Comparison of ENCODE assay signal across 2 fruit fly cellular contexts in the genomic region with DNA sequence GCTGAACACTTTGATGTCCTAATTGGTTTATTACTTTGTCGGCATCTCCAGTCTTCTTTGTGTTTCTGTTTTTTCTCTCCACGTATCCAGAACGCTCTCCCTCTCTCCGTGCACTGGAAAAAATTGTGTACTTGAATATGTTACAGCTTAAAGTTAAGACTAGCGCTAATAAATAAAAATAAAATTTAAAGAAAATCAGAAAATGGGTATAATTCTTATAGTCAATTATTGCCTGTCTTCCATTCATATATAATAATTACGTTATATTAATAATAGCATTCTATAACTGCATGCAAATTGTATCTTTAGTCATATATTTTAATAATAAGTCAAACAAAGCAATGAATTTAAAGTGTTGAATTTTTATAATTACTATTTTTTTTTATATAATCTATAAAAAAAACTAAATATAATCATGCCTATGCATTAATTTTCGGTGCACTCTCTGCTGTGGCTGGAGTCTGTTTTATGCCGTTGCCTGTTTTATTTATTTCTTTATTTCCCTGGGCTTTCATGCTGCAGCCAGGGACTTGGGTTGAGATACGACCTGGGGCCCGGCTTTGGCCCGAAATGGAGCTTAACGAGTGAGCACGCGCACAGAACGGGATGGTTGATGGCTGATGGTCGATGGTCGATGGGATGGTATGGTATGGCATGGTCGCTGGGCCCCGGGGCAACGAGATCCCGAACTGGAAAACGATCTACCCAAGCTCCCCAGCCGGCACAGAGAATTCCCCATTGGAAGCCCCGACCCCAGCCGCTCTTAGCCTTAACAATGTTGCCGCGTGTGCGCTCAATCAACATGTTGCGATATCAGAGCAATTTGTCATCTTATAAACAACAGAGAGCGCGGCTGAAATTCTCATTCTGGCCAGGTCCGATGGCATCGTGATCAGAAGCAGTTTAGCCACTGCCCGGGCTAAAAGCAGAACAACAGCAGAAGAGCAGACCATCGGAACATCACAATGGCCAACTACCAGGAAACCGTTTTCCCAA.
TF ChIP-seq lines count a peak whose summit lies in the region.

No protein-coding gene starts in this region.

TF ChIP-seq in whole organism, embryonic, 481 proteins besides CTCF, POLR2A, EP300 and RAD21 (continued from another document and continues in another):
- TF ChIP-seq corto (GFP tag; optimal IDR thresholded peaks at IDR 0.05; lab: Kevin White, UChicago) (no peak), gcm2 (GFP tag; optimal IDR thresholded peaks at IDR 0.05; lab: Kevin White, UChicago) (no peak), dati (GFP tag; IDR thresholded peaks at IDR 0.05; lab: Robert Waterston, UW) (no peak), pros (GFP tag; optimal IDR thresholded peaks at IDR 0.05; lab: Kevin White, UChicago) (no peak), grau (tag; optimal IDR thresholded peaks at IDR 0.05; lab: Kevin White, UChicago) (peak; percentile 13), Jarid2 (GFP tag; optimal IDR thresholded peaks at IDR 0.05; lab: Kevin White, UChicago) (no peak), lola (GFP tag; optimal IDR thresholded peaks at IDR 0.05; lab: Kevin White, UChicago) (peak in 1 of 3 experiments; percentile 69), CG14441 (GFP tag; IDR thresholded peaks at IDR 0.05; lab: Robert Waterston, UW) (no peak), Blimp-1 (GFP tag; optimal IDR thresholded peaks at IDR 0.05; lab: Kevin White, UChicago) (peak; percentile 48), CG7786 (GFP tag; optimal IDR thresholded peaks at IDR 0.05; lab: Kevin White, UChicago) (no peak), Stat92E (GFP tag; optimal IDR thresholded peaks at IDR 0.05; lab: Kevin White, UChicago) (peak in 1 of 3 experiments; percentile 9), caup (GFP tag; optimal IDR thresholded peaks at IDR 0.05; lab: Kevin White, UChicago; ENCODE audit: severe bottlenecking) (no peak), nom (GFP tag; optimal IDR thresholded peaks at IDR 0.05; lab: Kevin White, UChicago) (peak; percentile 31), CG1024 (GFP tag; IDR thresholded peaks at IDR 0.05; lab: Robert Waterston, UW) (0 out of 2 replicates have a peak, but pooled peaks have one; percentile 2), CG17829 (tag; optimal IDR thresholded peaks at IDR 0.05; lab: Kevin White, UChicago) (peak; percentile 74), tup (GFP tag; optimal IDR thresholded peaks at IDR 0.05; lab: Kevin White, UChicago) (no peak), Gug (GFP tag; IDR thresholded peaks at IDR 0.05; lab: Robert Waterston, UW) (no peak), Optix (GFP tag; IDR thresholded peaks at IDR 0.05; lab: Robert Waterston, UW) (no peak), BtbVII (GFP tag; optimal IDR thresholded peaks at IDR 0.05; lab: Kevin White, UChicago) (no peak), CG6689 (GFP tag; IDR thresholded peaks at IDR 0.05; lab: Robert Waterston, UW) (no peak), CG14860 (GFP tag; IDR thresholded peaks at IDR 0.05; lab: Robert Waterston, UW; ENCODE audit: partially characterized antibody) (no peak), Rfx (GFP tag; IDR thresholded peaks at IDR 0.05; lab: Robert Waterston, UW) (no peak), nmo (GFP tag; optimal IDR thresholded peaks at IDR 0.05; lab: Kevin White, UChicago) (peak; percentile 56), mld (GFP tag; IDR thresholded peaks at IDR 0.05; lab: Robert Waterston, UW; ENCODE audit: partially characterized antibody) (no peak), CG17361 (GFP tag; IDR thresholded peaks at IDR 0.05; lab: Robert Waterston, UW) (peak; percentile 81), dan (GFP tag; IDR thresholded peaks at IDR 0.05; lab: Robert Waterston, UW) (no peak), Sry-β (GFP tag; optimal IDR thresholded peaks at IDR 0.05; lab: Kevin White, UChicago) (no peak), dpn (GFP tag; optimal IDR thresholded peaks at IDR 0.05; lab: Kevin White, UChicago) (no peak), CG34376 (GFP tag; optimal IDR thresholded peaks at IDR 0.05; lab: Kevin White, UChicago) (no peak), CG2120 (GFP tag; optimal IDR thresholded peaks at IDR 0.05; lab: Kevin White, UChicago) (no peak), CG9727 (GFP tag; optimal IDR thresholded peaks at IDR 0.05; lab: Kevin White, UChicago) (peak; percentile 45), CG17612 (GFP tag; IDR thresholded peaks at IDR 0.05; lab: Robert Waterston, UW) (no peak), Ssrp (tag; optimal IDR thresholded peaks at IDR 0.05; lab: Kevin White, UChicago) (peak; percentile 21), CG31388 (GFP tag; optimal IDR thresholded peaks at IDR 0.05; lab: Kevin White, UChicago) (no peak), Opbp (GFP tag; IDR thresholded peaks at IDR 0.05; lab: Robert Waterston, UW; ENCODE audit: partially characterized antibody) (no peak), Poxn (GFP tag; IDR thresholded peaks at IDR 0.05; lab: Robert Waterston, UW) (no peak), Six4 (GFP tag; optimal IDR thresholded peaks at IDR 0.05; lab: Kevin White, UChicago) (peak; percentile 1), CG4730 (GFP tag; IDR thresholded peaks at IDR 0.05; lab: Robert Waterston, UW) (no peak), CG2712 (tag; optimal IDR thresholded peaks at IDR 0.05; lab: Kevin White, UChicago) (peak; percentile 79), croc (GFP tag; conservative IDR thresholded peaks at IDR 0.05; lab: Robert Waterston, UW) (no peak), nerfin-2 (GFP tag; IDR thresholded peaks at IDR 0.05; lab: Robert Waterston, UW; ENCODE audit: partially characterized antibody) (no peak), Scr (GFP tag; IDR thresholded peaks at IDR 0.05; lab: Robert Waterston, UW; ENCODE audit: partially characterized antibody) (no peak), ind (GFP tag; optimal IDR thresholded peaks at IDR 0.05; lab: Kevin White, UChicago) (no peak), sug (tag; optimal IDR thresholded peaks at IDR 0.05; lab: Kevin White, UChicago) (no peak), pnt (GFP tag; optimal IDR thresholded peaks at IDR 0.05; lab: Kevin White, UChicago) (no peak), Med (GFP tag; lab: Kevin White, UChicago) (peak; percentile 8), HLH4C (GFP tag; IDR thresholded peaks at IDR 0.05; lab: Robert Waterston, UW; ENCODE audit: partially characterized antibody) (no peak), sima (GFP tag; optimal IDR thresholded peaks at IDR 0.05; lab: Kevin White, UChicago) (no peak), wor (GFP tag; IDR thresholded peaks at IDR 0.05; lab: Robert Waterston, UW) (no peak), B-H1 (GFP tag; IDR thresholded peaks at IDR 0.05; lab: Robert Waterston, UW) (no peak), dmrt11E (tag; optimal IDR thresholded peaks at IDR 0.05; lab: Kevin White, UChicago) (peak; percentile 75), Spps (tag; optimal IDR thresholded peaks at IDR 0.05; lab: Kevin White, UChicago) (peak; percentile 35), CG14710 (tag; optimal IDR thresholded peaks at IDR 0.05; lab: Kevin White, UChicago) (peak; percentile 77), CG12299 (tag; optimal IDR thresholded peaks at IDR 0.05; lab: Kevin White, UChicago) (no peak), Hr78 (GFP tag; optimal IDR thresholded peaks at IDR 0.05; lab: Kevin White, UChicago) (no peak), lbe (GFP tag; optimal IDR thresholded peaks at IDR 0.05; lab: Kevin White, UChicago) (peak; percentile 5), pb (GFP tag; optimal IDR thresholded peaks at IDR 0.05; lab: Kevin White, UChicago) (no peak), CG13424 (tag; optimal IDR thresholded peaks at IDR 0.05; lab: Kevin White, UChicago) (no peak), bsh (GFP tag; optimal IDR thresholded peaks at IDR 0.05; lab: Kevin White, UChicago) (peak in 1 of 2 experiments; percentile 32), tll (GFP tag; optimal IDR thresholded peaks at IDR 0.05; lab: Kevin White, UChicago) (no peak), zf30C (GFP tag; optimal IDR thresholded peaks at IDR 0.05; lab: Kevin White, UChicago) (peak; percentile 75)

TF ChIP-seq in whole organism, prepupa, 60 proteins besides CTCF, POLR2A, EP300 and RAD21 (continued from another document):
- TF ChIP-seq Sox14 (GFP tag; optimal IDR thresholded peaks at IDR 0.05; lab: Kevin White, UChicago) (peak; percentile 1), CG1621 (tag; optimal IDR thresholded peaks at IDR 0.05; lab: Kevin White, UChicago) (no peak), Ets96B (tag; optimal IDR thresholded peaks at IDR 0.05; lab: Kevin White, UChicago) (peak; percentile 73), net (GFP tag; optimal IDR thresholded peaks at IDR 0.05; lab: Kevin White, UChicago) (peak; percentile 19), CG6276 (GFP tag; optimal IDR thresholded peaks at IDR 0.05; lab: Kevin White, UChicago) (no peak), svp (GFP tag; lab: Kevin White, UChicago) (peak; percentile 67), Sox15 (GFP tag; optimal IDR thresholded peaks at IDR 0.05; lab: Kevin White, UChicago) (no peak), cyc (GFP tag; optimal IDR thresholded peaks at IDR 0.05; lab: Kevin White, UChicago) (peak; percentile 36), Smox (GFP tag; optimal IDR thresholded peaks at IDR 0.05; lab: Kevin White, UChicago) (peak; percentile 26), CG9139 (GFP tag; optimal IDR thresholded peaks at IDR 0.05; lab: Kevin White, UChicago) (peak; percentile 43), Eip78C (GFP tag; lab: Kevin White, UChicago) (peak; percentile 81), spab (GFP tag; optimal IDR thresholded peaks at IDR 0.05; lab: Kevin White, UChicago) (peak; percentile 64), Eip93F (GFP tag; optimal IDR thresholded peaks at IDR 0.05; lab: Kevin White, UChicago) (no peak), dsx (GFP tag; optimal IDR thresholded peaks at IDR 0.05; lab: Kevin White, UChicago; ENCODE audit: poor library complexity, severe bottlenecking) (peak; percentile 95), Hr4 (GFP tag; optimal IDR thresholded peaks at IDR 0.05; lab: Kevin White, UChicago) (no peak), Met (GFP tag; optimal IDR thresholded peaks at IDR 0.05; lab: Kevin White, UChicago) (peak; percentile 23), CG6792 (GFP tag; optimal IDR thresholded peaks at IDR 0.05; lab: Kevin White, UChicago) (peak; percentile 47), CG6808 (GFP tag; optimal IDR thresholded peaks at IDR 0.05; lab: Kevin White, UChicago) (peak; percentile 63), CG34406 (GFP tag; optimal IDR thresholded peaks at IDR 0.05; lab: Kevin White, UChicago) (peak; percentile 64), Ets21C (GFP tag; optimal IDR thresholded peaks at IDR 0.05; lab: Kevin White, UChicago) (no peak), CG32006 (GFP tag; optimal IDR thresholded peaks at IDR 0.05; lab: Kevin White, UChicago) (peak; percentile 20), esn (GFP tag; optimal IDR thresholded peaks at IDR 0.05; lab: Kevin White, UChicago) (peak; percentile 73), CG10669 (GFP tag; optimal IDR thresholded peaks at IDR 0.05; lab: Kevin White, UChicago) (peak; percentile 50), CG6854 (GFP tag; optimal IDR thresholded peaks at IDR 0.05; lab: Kevin White, UChicago) (no peak), CG8119 (GFP tag; IDR thresholded peaks at IDR 0.05; lab: Robert Waterston, UW) (peak; percentile 45; the same call in 2 of the 3 replicates), CG10631 (GFP tag; optimal IDR thresholded peaks at IDR 0.05; lab: Kevin White, UChicago) (peak; percentile 56), acj6 (GFP tag; optimal IDR thresholded peaks at IDR 0.05; lab: Kevin White, UChicago) (peak; percentile 47), CG7368 (GFP tag; optimal IDR thresholded peaks at IDR 0.05; lab: Kevin White, UChicago) (peak; percentile 17), Blimp-1 (GFP tag; optimal IDR thresholded peaks at IDR 0.05; lab: Kevin White, UChicago) (peak; percentile 46), pdm3 (GFP tag; optimal IDR thresholded peaks at IDR 0.05; lab: Kevin White, UChicago) (peak; percentile 14), CG11902 (GFP tag; optimal IDR thresholded peaks at IDR 0.05; lab: Kevin White, UChicago) (no peak), lz (GFP tag; optimal IDR thresholded peaks at IDR 0.05; lab: Kevin White, UChicago) (peak; percentile 9), CG15336 (GFP tag; IDR thresholded peaks at IDR 0.05; lab: Robert Waterston, UW) (no peak), CG6163 (GFP tag; IDR thresholded peaks at IDR 0.05; lab: Robert Waterston, UW) (peak; percentile 30; the same call in 2 of the 3 replicates), dac (GFP tag; optimal IDR thresholded peaks at IDR 0.05; lab: Kevin White, UChicago) (no peak)
